Fruit fly (Drosophila melanogaster) whole organism, prepupa: ENCODE results near the gene LanA.

ENCODE experiments used
- CG10631 ChIP-seq: fragments of 200-800 bp; sonication (Bioruptor generic); optimal IDR thresholded peaks from 2 replicates; lab custom pipeline; 2016; ENCODE audit warnings: missing biosample characterization, missing genetic modification characterization
- CG6163 ChIP-seq: fragments of 200-800 bp; sonication (Bioruptor generic); IDR thresholded peaks from 3 replicates; pipeline ENCODE4 v1.3.6; 2022; ENCODE audit warnings: missing biosample characterization, missing genetic modification characterization
- CG7368 ChIP-seq: fragments of 200-800 bp; sonication (Bioruptor generic); optimal IDR thresholded peaks from 3 replicates; lab custom pipeline; 2016; ENCODE audit warnings: missing biosample characterization, missing genetic modification characterization
- Eip75B ChIP-seq: fragments of 200-800 bp; sonication (Bioruptor generic); optimal IDR thresholded peaks from 3 replicates; lab custom pipeline; 2016; ENCODE audit warnings: missing biosample characterization, missing genetic modification characterization
- Sox102F ChIP-seq: fragments of 200-800 bp; sonication (Bioruptor generic); optimal IDR thresholded peaks from 2 replicates; lab custom pipeline; 2016; ENCODE audit warnings: missing biosample characterization, mild to moderate bottlenecking, missing genetic modification characterization
- Sox14 ChIP-seq: fragments of 200-800 bp; sonication (Bioruptor generic); optimal IDR thresholded peaks from 3 replicates; lab custom pipeline; 2016; ENCODE audit warnings: missing biosample characterization, missing genetic modification characterization
- pdm3 ChIP-seq: fragments of 200-800 bp; sonication (Bioruptor generic); optimal IDR thresholded peaks from 3 replicates; lab custom pipeline; 2016; ENCODE audit warnings: missing biosample characterization, missing genetic modification characterization

DNA sequence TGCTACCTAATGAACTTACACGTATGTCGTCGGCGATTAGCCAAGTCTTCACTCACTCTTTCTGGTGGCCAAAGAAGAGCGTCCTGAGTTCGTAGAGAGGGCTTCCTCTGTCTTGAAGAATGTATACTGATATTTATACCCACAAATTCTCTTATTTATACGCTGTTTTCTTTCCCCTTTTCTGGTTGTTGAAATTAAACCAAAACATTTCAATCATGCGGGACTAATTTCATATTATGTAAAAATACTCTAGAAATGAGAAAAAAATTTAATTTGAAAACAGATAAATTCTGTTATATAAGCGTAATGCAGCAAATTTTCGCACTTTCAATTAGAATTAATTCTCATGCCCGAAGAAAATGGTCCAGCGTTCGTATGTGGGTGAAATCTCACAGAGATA, 15.5 kb upstream of the LanA start, which contains the start of gene BG642312:
- TF ChIP-seq Sox102F (GFP tag; lab: Kevin White, UChicago) (no peak), CG7368 (GFP tag; lab: Kevin White, UChicago) (no peak), Sox14 (GFP tag; lab: Kevin White, UChicago) (no peak), Eip75B (no peak), CG6163 (GFP tag; lab: Robert Waterston, UW) (no peak), pdm3 (no peak), CG10631 (GFP tag; lab: Kevin White, UChicago) (no peak)
